Worm (Caenorhabditis elegans) whole organism, mixed stage, embryonic: Measurements from ENCODE around the gene C08H9.15.

Source experiments
- bed-3 ChIP-seq: fragments of 200-800 bp; sonication (Bioruptor generic); optimal IDR thresholded peaks from 3 replicates; lab custom pipeline; 2018; ENCODE audit warnings: mild to moderate bottlenecking, missing genetic modification characterization, moderate library complexity, missing compliant biosample characterization
- ceh-83 ChIP-seq: fragments of 200-800 bp; sonication (Bioruptor generic); optimal IDR thresholded peaks from 2 replicates; lab custom pipeline; 2018; ENCODE audit warnings: mild to moderate bottlenecking, missing genetic modification characterization, missing compliant biosample characterization
- ces-1 ChIP-seq: fragments of 150-350 bp; optimal IDR thresholded peaks from 2 replicates; lab custom pipeline; 2014; ENCODE audit warnings: missing biosample characterization, missing genetic modification reagents, missing genetic modification characterization
- drap-1 ChIP-seq: fragments of 200-800 bp; sonication (Bioruptor generic); optimal IDR thresholded peaks from 3 replicates; lab custom pipeline; 2018; ENCODE audit warnings: mild to moderate bottlenecking, missing genetic modification characterization, missing compliant biosample characterization
- nhr-237 ChIP-seq: fragments of 150-350 bp; optimal IDR thresholded peaks from 2 replicates; lab custom pipeline; 2014; ENCODE audit warnings: missing biosample characterization, missing genetic modification characterization
- nhr-76 ChIP-seq: sonication (generic microtip); optimal IDR thresholded peaks from 2 replicates; lab custom pipeline; 2017; ENCODE audit warnings: missing biosample characterization, missing genetic modification characterization
- pha-4 ChIP-seq: fragments of 150-350 bp; optimal IDR thresholded peaks from 2 replicates; lab custom pipeline; 2018; ENCODE audit warnings: missing biosample characterization, missing genetic modification reagents, missing genetic modification characterization
- sem-2 ChIP-seq: fragments of 200-800 bp; sonication (Bioruptor generic); optimal IDR thresholded peaks from 2 replicates; lab custom pipeline; 2018; ENCODE audit warnings: mild to moderate bottlenecking, missing genetic modification characterization, missing compliant biosample characterization
- snpc-4 ChIP-seq: fragments of 150-350 bp; optimal IDR thresholded peaks from 2 replicates; lab custom pipeline; 2014; ENCODE audit warnings: missing biosample characterization, missing genetic modification characterization
- unc-62 ChIP-seq: fragments of 150-350 bp; optimal IDR thresholded peaks from 2 replicates; lab custom pipeline; 2014; ENCODE audit warnings: missing biosample characterization, missing genetic modification reagents, missing genetic modification characterization
- zip-8 ChIP-seq: fragments of 150-350 bp; optimal IDR thresholded peaks from 2 replicates; lab custom pipeline; 2014; ENCODE audit warnings: missing biosample characterization, missing genetic modification characterization

DNA sequence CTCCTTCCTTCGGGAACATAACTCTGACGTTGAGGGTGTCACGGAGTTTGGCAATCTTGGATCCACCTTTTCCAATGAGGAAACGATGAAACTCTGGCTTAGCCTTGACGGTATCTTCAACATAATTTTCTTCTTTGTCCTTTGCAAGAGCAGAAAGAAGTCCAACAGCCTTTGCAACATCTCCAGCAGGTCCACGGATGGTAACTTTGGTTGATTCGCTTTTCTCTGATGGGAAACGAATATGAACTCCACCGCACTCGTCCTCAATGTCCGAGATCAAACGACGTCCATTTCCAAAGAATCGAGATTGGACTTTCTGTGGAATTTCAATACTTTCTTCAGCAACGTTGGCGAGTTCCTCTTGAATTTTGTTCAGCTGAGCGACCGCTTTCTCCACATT lies 7.6 kb downstream of the C08H9.15 start:
- TF ChIP-seq zip-8 (tag; lab: Kevin White, UChicago), result no peak
- TF ChIP-seq snpc-4 (tag; lab: Kevin White, UChicago), result no peak
- TF ChIP-seq nhr-76 (tag; lab: Kevin White, UChicago), result no peak
- TF ChIP-seq unc-62, result no peak
- no peak for TF ChIP-seq bed-3 (GFP tag; lab: Kevin White, UChicago)
- no peak for TF ChIP-seq ceh-83 (GFP tag; lab: Kevin White, UChicago)
- no peak for TF ChIP-seq ces-1 (GFP tag; lab: Kevin White, UChicago)
- TF ChIP-seq pha-4 (tag; lab: Kevin White, UChicago), result no peak
- TF ChIP-seq drap-1 (GFP tag; lab: Kevin White, UChicago), result no peak
- no peak for TF ChIP-seq sem-2 (GFP tag; lab: Kevin White, UChicago)
- no peak for TF ChIP-seq nhr-237 (tag; lab: Kevin White, UChicago)
